Fruit fly (Drosophila melanogaster): ENCODE results near the gene gnu.

The gnu gene

dm6 chr3L:14789676-14790075 lies 13.5 kb downstream of the gnu start, which contains the start of gene Helz (continued):
- TF ChIP-seq CG42726 (GFP tag; IDR thresholded peaks at IDR 0.05; ENCODE audit: partially characterized antibody), result no peak
- no peak for TF ChIP-seq trem (tag; optimal IDR thresholded peaks at IDR 0.05)
- TF ChIP-seq CG18619 (GFP tag; optimal IDR thresholded peaks at IDR 0.05), result no peak
- TF ChIP-seq jumu (GFP tag; optimal IDR thresholded peaks at IDR 0.05), result no peak
- TF ChIP-seq Pdp1 (GFP tag; optimal IDR thresholded peaks at IDR 0.05), result peak in 1 of 2 experiments; percentile 11
- TF ChIP-seq Elba2 (GFP tag; optimal IDR thresholded peaks at IDR 0.05), result no peak
- no peak for TF ChIP-seq yki (optimal IDR thresholded peaks at IDR 0.05)
- TF ChIP-seq Dref (GFP tag; IDR thresholded peaks at IDR 0.05), result peak; percentile 90
- no peak for TF ChIP-seq Sox102F (GFP tag; optimal IDR thresholded peaks at IDR 0.05)
- no peak for TF ChIP-seq org-1 (GFP tag; optimal IDR thresholded peaks at IDR 0.05)
- no peak for TF ChIP-seq CG9215 (GFP tag; IDR thresholded peaks at IDR 0.05)
- TF ChIP-seq ssp (GFP tag; IDR thresholded peaks at IDR 0.05), result no peak
- TF ChIP-seq E2f1 (GFP tag; IDR thresholded peaks at IDR 0.05), result no peak
- TF ChIP-seq trh (GFP tag; optimal IDR thresholded peaks at IDR 0.05), result no peak
- no peak for TF ChIP-seq dati (GFP tag; IDR thresholded peaks at IDR 0.05)
- TF ChIP-seq CG17612 (GFP tag; IDR thresholded peaks at IDR 0.05), result no peak
- TF ChIP-seq crc (GFP tag; optimal IDR thresholded peaks at IDR 0.05), result no peak
- no peak for TF ChIP-seq fru (optimal IDR thresholded peaks at IDR 0.05)
- TF ChIP-seq dan (GFP tag; IDR thresholded peaks at IDR 0.05), result no peak
- no peak for TF ChIP-seq CG13624 (GFP tag; optimal IDR thresholded peaks at IDR 0.05)
- TF ChIP-seq dm (GFP tag; optimal IDR thresholded peaks at IDR 0.05), result no peak
- no peak for TF ChIP-seq CG1792 (GFP tag; optimal IDR thresholded peaks at IDR 0.05)
- no peak for TF ChIP-seq Camta (GFP tag; optimal IDR thresholded peaks at IDR 0.05)
- no peak for TF ChIP-seq CG6689 (GFP tag; IDR thresholded peaks at IDR 0.05)
- TF ChIP-seq ewg (GFP tag; optimal IDR thresholded peaks at IDR 0.05), result no peak
- no peak for TF ChIP-seq CG7786 (GFP tag; optimal IDR thresholded peaks at IDR 0.05)
- no peak for TF ChIP-seq sisA (GFP tag; IDR thresholded peaks at IDR 0.05)
- TF ChIP-seq CG6272 (GFP tag; IDR thresholded peaks at IDR 0.05), result no peak
- TF ChIP-seq Hr78 (GFP tag; optimal IDR thresholded peaks at IDR 0.05), result no peak
- no peak for TF ChIP-seq CG12659 (GFP tag; optimal IDR thresholded peaks at IDR 0.05)
- no peak for TF ChIP-seq CG12236 (GFP tag; optimal IDR thresholded peaks at IDR 0.05)
- peak; percentile 31 for TF ChIP-seq gro (GFP tag; optimal IDR thresholded peaks at IDR 0.05)
- TF ChIP-seq Oaz (GFP tag; IDR thresholded peaks at IDR 0.05), result no peak
- TF ChIP-seq CG7963 (GFP tag; IDR thresholded peaks at IDR 0.05; ENCODE audit: partially characterized antibody), result no peak; the same call in 2 of the 3 replicates
- TF ChIP-seq CG4424 (GFP tag; optimal IDR thresholded peaks at IDR 0.05), result no peak
- no peak for TF ChIP-seq tup (GFP tag; optimal IDR thresholded peaks at IDR 0.05)
- TF ChIP-seq CG32772 (GFP tag; IDR thresholded peaks at IDR 0.05), result no peak
- no peak for TF ChIP-seq Spps (tag; optimal IDR thresholded peaks at IDR 0.05)
- TF ChIP-seq lab (GFP tag; optimal IDR thresholded peaks at IDR 0.05), result no peak
- TF ChIP-seq gsb (GFP tag; IDR thresholded peaks at IDR 0.05), result no peak
- TF ChIP-seq tap (tag; optimal IDR thresholded peaks at IDR 0.05), result no peak
- TF ChIP-seq CG12744 (GFP tag; optimal IDR thresholded peaks at IDR 0.05), result no peak
- no peak for TF ChIP-seq CG7357 (GFP tag; IDR thresholded peaks at IDR 0.05)
- TF ChIP-seq CG9727 (GFP tag; optimal IDR thresholded peaks at IDR 0.05), result no peak
- no peak for TF ChIP-seq CG11093 (GFP tag; IDR thresholded peaks at IDR 0.05)
- no peak for TF ChIP-seq hbn (GFP tag; IDR thresholded peaks at IDR 0.05; ENCODE audit: partially characterized antibody)
- TF ChIP-seq jing (GFP tag; optimal IDR thresholded peaks at IDR 0.05), result no peak
- TF ChIP-seq CG30020 (tag; optimal IDR thresholded peaks at IDR 0.05), result no peak
- TF ChIP-seq Antp (GFP tag; optimal IDR thresholded peaks at IDR 0.05), result no peak
- TF ChIP-seq CG3838 (GFP tag; optimal IDR thresholded peaks at IDR 0.05), result no peak
- TF ChIP-seq CG4730 (GFP tag; IDR thresholded peaks at IDR 0.05), result no peak
- TF ChIP-seq pum (GFP tag; optimal IDR thresholded peaks at IDR 0.05), result no peak
- no peak for TF ChIP-seq Fer1 (GFP tag; optimal IDR thresholded peaks at IDR 0.05)
- no peak for TF ChIP-seq CG14441 (GFP tag; IDR thresholded peaks at IDR 0.05)

All from whole organism, embryonic.